Worm (Caenorhabditis elegans): ENCODE data around the gene Y51A2A.16.

The Y51A2A.16 gene

ce11 chrV:18253494-18253893 is 27.2 kb downstream of the Y51A2A.16 start, which contains the start of gene R10E8.2:
TSS of gene R10E8.2 (plus strand) at chrV:18253794.
- TF ChIP-seq B0035.1 (tag; optimal IDR thresholded peaks at IDR 0.05) (no peak), madf-8 (GFP tag; conservative IDR thresholded peaks at IDR 0.05) (no peak), B0261.1 (tag; optimal IDR thresholded peaks at IDR 0.05) (no peak)

- TF ChIP-seq attf-5 (GFP tag; optimal IDR thresholded peaks at IDR 0.05) (no peak), F10E7.11 (tag; optimal IDR thresholded peaks at IDR 0.05) (no peak), madf-3 (GFP tag; IDR thresholded peaks at IDR 0.05) (no peak), fkh-3 (tag; optimal IDR thresholded peaks at IDR 0.05) (no peak), sptf-2 (GFP tag; optimal IDR thresholded peaks at IDR 0.05) (no peak), snpc-1.1 (tag; optimal IDR thresholded peaks at IDR 0.05; ENCODE audit: insufficient read depth) (no peak), ceh-100 (GFP tag; IDR thresholded peaks at IDR 0.05) (no peak), ceh-79 (tag; optimal IDR thresholded peaks at IDR 0.05) (no peak), rec-8 (tag; optimal IDR thresholded peaks at IDR 0.05) (no peak), Y56A3A.18 (GFP tag; IDR thresholded peaks at IDR 0.05) (no peak)
Measured at ce11 chrV:18252239-18252638, 28.4 kb downstream of the Y51A2A.16 start, which contains the start of gene R10E8.1. TSS of gene R10E8.1 (minus strand) at chrV:18252416.

- TF ChIP-seq nhr-80 (tag; optimal IDR thresholded peaks at IDR 0.05) (peak; percentile 31), sptf-2 (GFP tag; optimal IDR thresholded peaks at IDR 0.05) (no peak), ama-1 (optimal IDR thresholded peaks at IDR 0.05) (no peak), ama-1 (GFP tag; optimal IDR thresholded peaks at IDR 0.05) (no peak), ztf-22 (GFP tag; optimal IDR thresholded peaks at IDR 0.05) (no peak)
Measured at ce11 chrV:18246077-18246476, 34.6 kb downstream of the Y51A2A.16 start.

- peak; percentile 57 for TF ChIP-seq nhr-80 (tag; optimal IDR thresholded peaks at IDR 0.05)
- TF ChIP-seq snpc-1.1 (tag; optimal IDR thresholded peaks at IDR 0.05; ENCODE audit: insufficient read depth): no peak
- TF ChIP-seq C17E4.6 (GFP tag; IDR thresholded peaks at IDR 0.05): no peak
- no peak for TF ChIP-seq bed-1 (GFP tag; IDR thresholded peaks at IDR 0.05)
- no peak for TF ChIP-seq him-1 (tag; optimal IDR thresholded peaks at IDR 0.05)
Measured at ce11 chrV:18244408-18244807, 36.3 kb downstream of the Y51A2A.16 start.

ce11 chrV:18243227-18243626 is 37.5 kb downstream of the Y51A2A.16 start:
- TF ChIP-seq attf-5 (GFP tag; optimal IDR thresholded peaks at IDR 0.05) (no peak), tlf-1 (GFP tag; optimal IDR thresholded peaks at IDR 0.05) (no peak), lsl-1 (GFP tag; optimal IDR thresholded peaks at IDR 0.05) (no peak), ZK185.1 (tag; optimal IDR thresholded peaks at IDR 0.05; ENCODE audit: poor library complexity, severe bottlenecking) (no peak), egl-44 (GFP tag; IDR thresholded peaks at IDR 0.05) (no peak), F22D6.2 (tag; optimal IDR thresholded peaks at IDR 0.05) (no peak), hmg-1.2 (GFP tag; IDR thresholded peaks at IDR 0.05) (no peak), B0336.3 (GFP tag; IDR thresholded peaks at IDR 0.05) (no peak), F55B11.4 (tag; optimal IDR thresholded peaks at IDR 0.05; ENCODE audit: borderline replicate concordance, insufficient read depth) (no peak), mes-4 (tag; optimal IDR thresholded peaks at IDR 0.05) (no peak), madf-3 (GFP tag; IDR thresholded peaks at IDR 0.05) (no peak), snpc-4 (GFP tag; optimal IDR thresholded peaks at IDR 0.05) (no peak), snpc-4 (tag; optimal IDR thresholded peaks at IDR 0.05) (no peak), Y67H2A.10 (GFP tag; conservative IDR thresholded peaks at IDR 0.05) (no peak)
